Worm (Caenorhabditis elegans): ENCODE results near the gene col-72.

Gene col-72

DNA sequence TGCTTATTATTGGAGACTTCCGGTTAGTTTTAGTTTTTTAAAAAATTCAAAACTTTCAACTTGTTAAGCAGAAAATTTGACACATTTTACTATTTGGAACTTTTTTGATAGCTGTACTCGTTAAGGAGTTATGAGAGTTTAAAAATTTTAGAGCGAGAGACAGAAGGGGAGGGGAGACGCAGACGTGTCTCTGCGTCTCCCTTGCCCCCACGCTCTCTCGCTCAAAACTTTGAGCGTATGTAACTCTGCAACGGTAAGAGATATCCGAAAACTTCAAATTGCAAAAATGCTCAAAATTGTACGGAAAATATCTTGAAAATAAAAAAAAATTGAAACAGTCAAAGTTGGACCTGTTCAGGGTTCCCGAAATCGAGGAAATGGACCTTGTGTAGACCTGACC is 7.8 kb downstream of the col-72 start:
- no peak for TF ChIP-seq unc-62 (GFP tag; optimal IDR thresholded peaks at IDR 0.05)
- no peak for TF ChIP-seq mml-1 (tag; optimal IDR thresholded peaks at IDR 0.05)
- no peak for TF ChIP-seq lin-39 (tag; optimal IDR thresholded peaks at IDR 0.05)
- no peak for TF ChIP-seq nhr-11 (tag; optimal IDR thresholded peaks at IDR 0.05)
- TF ChIP-seq fkh-10 (GFP tag; optimal IDR thresholded peaks at IDR 0.05): no peak
- TF ChIP-seq ZK546.5 (tag; optimal IDR thresholded peaks at IDR 0.05): no peak
- TF ChIP-seq tbx-2 (tag; optimal IDR thresholded peaks at IDR 0.05): no peak
- no peak for TF ChIP-seq skn-1 (tag; optimal IDR thresholded peaks at IDR 0.05)
- no peak for TF ChIP-seq ztf-4 (tag; optimal IDR thresholded peaks at IDR 0.05)
- TF ChIP-seq nhr-43 (tag; optimal IDR thresholded peaks at IDR 0.05; ENCODE audit: poor library complexity, severe bottlenecking): no peak
- no peak for TF ChIP-seq daf-12 (tag; optimal IDR thresholded peaks at IDR 0.05)
- TF ChIP-seq elt-2 (tag; optimal IDR thresholded peaks at IDR 0.05): no peak
- TF ChIP-seq unc-39 (tag; optimal IDR thresholded peaks at IDR 0.05): no peak
- TF ChIP-seq nhr-67 (tag; optimal IDR thresholded peaks at IDR 0.05): no peak
- TF ChIP-seq ceh-9 (tag; optimal IDR thresholded peaks at IDR 0.05): no peak
- TF ChIP-seq nhr-28 (tag; optimal IDR thresholded peaks at IDR 0.05): no peak
- no peak for TF ChIP-seq nhr-237 (tag; optimal IDR thresholded peaks at IDR 0.05)
- TF ChIP-seq pqm-1 (tag; optimal IDR thresholded peaks at IDR 0.05): no peak
- TF ChIP-seq egl-27 (tag; optimal IDR thresholded peaks at IDR 0.05): no peak

DNA sequence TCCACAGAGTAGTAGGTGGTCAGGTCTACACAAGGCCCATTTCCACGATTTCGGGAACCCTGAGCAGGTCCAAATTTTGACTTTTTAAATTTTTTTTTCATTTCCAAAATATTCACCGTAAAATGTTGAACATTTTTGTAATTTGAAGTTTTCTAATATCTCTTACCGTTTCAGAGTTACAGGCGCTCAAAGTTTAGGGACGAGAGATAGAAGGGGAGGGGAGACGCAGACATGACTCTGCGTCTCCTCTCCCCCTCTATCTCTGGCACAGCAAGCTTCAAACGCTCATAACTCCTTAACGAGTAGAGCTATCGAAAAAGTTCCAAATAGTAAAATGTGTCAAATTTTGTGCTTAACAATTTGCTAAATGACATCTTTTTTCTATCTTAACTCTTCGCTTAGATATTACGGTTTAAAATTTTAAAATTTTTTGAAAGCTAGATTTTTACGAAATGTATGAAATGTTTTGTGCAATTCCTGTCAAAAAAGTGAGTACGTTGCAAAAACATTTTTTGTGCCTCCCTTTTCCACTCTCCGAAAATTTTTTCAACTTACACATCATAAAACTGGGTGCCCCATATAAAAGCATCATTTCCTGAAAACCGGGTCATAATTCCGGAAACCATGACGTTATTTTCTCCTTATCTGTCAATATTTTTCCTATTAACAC is 8.5 kb downstream of the col-72 start, which contains the start of the genes Y49F6B.14 and clec-125:
Gene Y49F6B.14, minus strand, starts transcription at position 101 of the 670 bp plus-strand sequence.
Gene clec-125, plus strand, starts transcription at position 620 of the 670 bp plus-strand sequence.
- TF ChIP-seq nhr-12 (tag; optimal IDR thresholded peaks at IDR 0.05) (no peak), ama-1 (optimal IDR thresholded peaks at IDR 0.05) (no peak)

DNA sequence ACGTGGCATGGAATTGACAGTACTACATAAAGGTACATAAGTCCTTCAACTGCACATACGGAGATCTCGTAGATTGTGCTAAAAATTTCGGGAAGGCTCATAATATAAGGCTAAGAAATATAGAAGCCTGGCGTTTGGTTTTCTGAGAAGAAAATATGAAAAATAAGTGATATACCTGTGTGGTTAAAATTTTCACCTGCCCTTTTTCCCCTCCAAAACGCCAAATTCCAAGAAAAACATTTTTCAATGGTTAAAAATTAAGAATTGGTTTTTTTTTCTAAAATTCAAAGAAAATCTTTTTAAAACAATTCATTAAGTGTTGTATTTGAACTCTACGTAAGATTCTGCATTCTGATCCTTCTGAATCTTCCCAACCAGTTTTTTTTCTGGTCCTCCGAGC is 9.4 kb downstream of the col-72 start, which contains the start of gene srz-5:
Gene srz-5, minus strand, starts transcription at position 101 of the 400 bp plus-strand sequence.
- TF ChIP-seq elt-3 (tag; optimal IDR thresholded peaks at IDR 0.05): no peak
- no peak for TF ChIP-seq ceh-28 (tag; optimal IDR thresholded peaks at IDR 0.05)
- no peak for TF ChIP-seq egl-27 (tag; optimal IDR thresholded peaks at IDR 0.05)
- no peak for TF ChIP-seq lsy-12 (tag; optimal IDR thresholded peaks at IDR 0.05)
- no peak for TF ChIP-seq nhr-43 (tag; optimal IDR thresholded peaks at IDR 0.05; ENCODE audit: poor library complexity, severe bottlenecking)

DNA sequence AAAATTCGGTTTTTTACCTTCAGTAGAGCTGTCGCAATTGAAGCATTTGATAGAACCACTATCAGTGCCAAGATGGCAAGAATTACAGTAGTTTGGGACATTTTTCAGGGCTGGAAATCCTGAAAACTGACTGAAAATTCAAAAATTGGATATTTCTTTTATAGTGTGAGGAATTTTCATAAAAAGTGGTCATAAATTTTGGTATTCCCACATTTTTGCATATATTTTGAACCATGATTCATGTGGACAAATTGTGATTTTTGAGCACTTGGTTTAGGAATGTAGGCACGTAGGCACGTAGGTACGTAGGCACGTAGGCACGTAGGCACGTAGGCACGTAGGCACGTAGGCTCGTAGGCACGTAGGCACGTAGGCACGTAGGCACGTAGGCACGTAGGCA is 11.8 kb downstream of the col-72 start, which contains the start of gene Y49F6B.19:
Gene Y49F6B.19, minus strand, starts transcription at position 101 of the 400 bp plus-strand sequence.
- no peak for TF ChIP-seq fkh-2 (tag; optimal IDR thresholded peaks at IDR 0.05)
- no peak for TF ChIP-seq pqm-1 (tag; optimal IDR thresholded peaks at IDR 0.05)
- TF ChIP-seq nhr-237 (tag; optimal IDR thresholded peaks at IDR 0.05): no peak
- no peak for TF ChIP-seq lsy-12 (tag; optimal IDR thresholded peaks at IDR 0.05)
- no peak for TF ChIP-seq R02D3.7 (tag; optimal IDR thresholded peaks at IDR 0.05)

DNA sequence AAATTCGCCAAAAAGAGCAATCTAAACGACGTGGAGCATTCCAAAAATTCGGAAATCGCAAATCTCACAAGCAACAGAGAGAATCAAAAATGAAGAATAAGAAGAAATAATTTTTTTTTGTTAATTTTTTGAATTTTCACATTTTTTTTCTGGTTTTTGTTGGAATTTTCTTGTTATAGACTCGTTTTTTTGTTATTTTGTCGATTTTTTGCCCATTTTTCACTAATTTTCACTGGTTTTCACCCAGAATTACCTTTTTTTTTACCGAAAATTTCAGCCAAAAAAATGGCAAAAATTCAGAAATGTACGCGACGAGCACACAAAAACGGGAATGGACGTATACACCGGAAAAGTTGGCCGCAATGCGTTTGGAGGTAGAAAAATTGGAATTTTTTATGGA is 19.3 kb downstream of the col-72 start, which contains the start of gene cyh-1:
Gene cyh-1, plus strand, starts transcription at position 301 of the 400 bp plus-strand sequence.
- TF ChIP-seq egl-27 (tag; optimal IDR thresholded peaks at IDR 0.05) (no peak), lin-39 (tag; optimal IDR thresholded peaks at IDR 0.05) (no peak), jun-1 (tag; optimal IDR thresholded peaks at IDR 0.05) (no peak), elt-1 (tag; optimal IDR thresholded peaks at IDR 0.05) (no peak), lin-15B (tag; optimal IDR thresholded peaks at IDR 0.05) (no peak), pha-4 (tag; optimal IDR thresholded peaks at IDR 0.05) (no peak), nhr-23 (tag; optimal IDR thresholded peaks at IDR 0.05) (no peak), ztf-11 (tag; optimal IDR thresholded peaks at IDR 0.05) (no peak), nhr-43 (tag; optimal IDR thresholded peaks at IDR 0.05; ENCODE audit: poor library complexity, severe bottlenecking) (no peak), fos-1 (tag; optimal IDR thresholded peaks at IDR 0.05) (no peak), ceh-9 (tag; optimal IDR thresholded peaks at IDR 0.05) (no peak), egl-5 (tag; optimal IDR thresholded peaks at IDR 0.05) (no peak)

All from whole organism, L3 larva.